Fruit fly (Drosophila melanogaster) Kc167 (cell line): ENCODE measurements around the gene TwdlO.

Source experiments
- Myc ChIP-seq: fragments of >200 bp; optimal IDR thresholded peaks from 2 replicates; lab custom pipeline; 2017; ENCODE audit warnings: missing external identifiers
- h ChIP-seq: fragments of >200 bp; optimal IDR thresholded peaks from 3 replicates; lab custom pipeline; 2018; ENCODE audit warnings: missing external identifiers
- ttk ChIP-seq: sonication (Bioruptor generic); optimal IDR thresholded peaks from 2 replicates; lab custom pipeline; 2017; ENCODE audit warnings: missing external identifiers

DNA sequence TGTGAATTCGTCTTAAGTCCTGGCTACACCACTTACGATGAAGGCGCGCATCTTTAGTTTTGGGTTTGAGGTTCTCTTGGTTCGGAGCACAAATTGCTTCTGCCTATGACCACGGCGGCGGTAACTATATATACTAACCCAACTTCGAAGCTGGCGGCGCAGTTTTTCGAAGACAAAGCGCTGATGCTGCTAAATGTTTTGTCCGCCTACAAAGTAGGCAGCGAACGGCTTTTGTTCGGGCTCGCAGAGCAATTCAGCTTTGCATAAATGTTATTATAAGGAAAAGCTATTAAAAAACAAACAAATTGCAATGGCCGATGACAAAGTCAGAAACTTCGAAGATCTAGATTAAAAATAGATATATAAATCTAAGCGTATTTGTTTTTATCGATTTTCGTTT lies 986 bp downstream of the TwdlO start, which contains the start of gene TwdlL:
- TF ChIP-seq Myc (lab: Kevin White, UChicago) (no peak), ttk (no peak), h (lab: Kevin White, UChicago) (no peak)
